Fruit fly (Drosophila melanogaster) whole organism, wandering third instar larva: ENCODE results near the gene IntS12.
A peak's percentile ranks its signal among the peaks of the same experiment; 100 is the strongest.

ENCODE experiments used
- Abd-B ChIP-seq: fragments of >200 bp; optimal IDR thresholded peaks from 2 replicates; lab custom pipeline; 2017; ENCODE audit warnings: missing biosample characterization, missing genetic modification characterization
- CG32264 ChIP-seq: fragments of 200-800 bp; sonication (Bioruptor generic); optimal IDR thresholded peaks from 2 replicates; lab custom pipeline; 2016; ENCODE audit warnings: missing biosample characterization, missing genetic modification characterization
- CG9705 ChIP-seq: fragments of 200-800 bp; sonication (Bioruptor generic); optimal IDR thresholded peaks from 2 replicates; lab custom pipeline; 2018; ENCODE audit warnings: missing biosample characterization, mild to moderate bottlenecking, missing genetic modification characterization
- CrebA ChIP-seq: fragments of 200-800 bp; sonication (Bioruptor generic); optimal IDR thresholded peaks from 2 replicates; lab custom pipeline; 2016; ENCODE audit warnings: missing biosample characterization, mild to moderate bottlenecking, missing genetic modification characterization, borderline replicate concordance
- Dfd ChIP-seq: fragments of >200 bp; optimal IDR thresholded peaks from 2 replicates; lab custom pipeline; 2017; ENCODE audit warnings: missing biosample characterization, missing genetic modification characterization
- Dif ChIP-seq: fragments of 200-275, 200-300 bp; sonication (Bioruptor generic); optimal IDR thresholded peaks from 2 replicates; lab custom pipeline; 2018; ENCODE audit warnings: missing biosample characterization, missing genetic modification characterization; ENCODE audit not compliant: partially characterized antibody
- HLH106 ChIP-seq: fragments of 200-800 bp; optimal IDR thresholded peaks from 3 replicates; lab custom pipeline; 2019; ENCODE audit warnings: missing biosample characterization, mild to moderate bottlenecking, missing genetic modification characterization, moderate library complexity
- Hr78 ChIP-seq: fragments of >200 bp; optimal IDR thresholded peaks from 2 replicates; lab custom pipeline; 2017; ENCODE audit warnings: missing biosample characterization, missing genetic modification characterization
- Hr83 ChIP-seq: fragments of 200-300 bp; sonication (Bioruptor generic); optimal IDR thresholded peaks from 2 replicates; lab custom pipeline; 2016; ENCODE audit warnings: missing biosample characterization, mild to moderate bottlenecking, missing genetic modification characterization, moderate library complexity; ENCODE audit not compliant: poor library complexity, severe bottlenecking
- Jra ChIP-seq: sonication (Bioruptor generic); optimal IDR thresholded peaks from 2 replicates; lab custom pipeline; 2016; ENCODE audit warnings: missing biosample characterization, missing genetic modification characterization
- Mio ChIP-seq: sonication (Bioruptor generic); optimal IDR thresholded peaks from 2 replicates; lab custom pipeline; 2016; ENCODE audit warnings: missing biosample characterization, missing genetic modification characterization
- Myc ChIP-seq: fragments of >200 bp; optimal IDR thresholded peaks from 2 replicates; lab custom pipeline; 2017
- N ChIP-seq: fragments of >200 bp; optimal IDR thresholded peaks from 2 replicates; lab custom pipeline; 2018; ENCODE audit warnings: missing biosample characterization, missing external identifiers, missing genetic modification characterization
- Rel ChIP-seq, 2 experiments: fragments of 200-800 bp; sonication (Bioruptor generic) in 1 of 2; optimal IDR thresholded peaks; 2 replicates in 1 of 2; 3 replicates in 1 of 2; lab custom pipeline; 2016 to 2019; ENCODE audit warnings: mild to moderate bottlenecking in 2 of 2, missing biosample characterization in 2 of 2, missing genetic modification characterization in 2 of 2, moderate library complexity in 1 of 2
- Sp1 ChIP-seq: fragments of 200-800 bp; sonication (Bioruptor generic); optimal IDR thresholded peaks from 3 replicates; lab custom pipeline; 2019; ENCODE audit warnings: missing biosample characterization, mild to moderate bottlenecking, missing genetic modification characterization, moderate library complexity
- Vsx2 ChIP-seq: fragments of 200-300, 225-300 bp; sonication (Bioruptor generic); optimal IDR thresholded peaks from 2 replicates; lab custom pipeline; 2018; ENCODE audit warnings: missing biosample characterization, missing genetic modification characterization; ENCODE audit not compliant: partially characterized antibody
- br ChIP-seq: fragments of 200-800 bp; sonication (Bioruptor generic); optimal IDR thresholded peaks from 2 replicates; lab custom pipeline; 2016; ENCODE audit warnings: missing biosample characterization, missing genetic modification characterization
- dl ChIP-seq, 2 experiments: fragments of 175-275, 200-275 bp in 1 of 2; fragments of 200-275 bp in 1 of 2; sonication (Bioruptor generic); optimal IDR thresholded peaks; lab custom pipeline; 2018; ENCODE audit warnings: mild to moderate bottlenecking in 2 of 2, missing biosample characterization in 2 of 2, missing genetic modification characterization in 2 of 2, moderate library complexity in 2 of 2; ENCODE audit not compliant: partially characterized antibody in 2 of 2, insufficient read depth in 1 of 2
- dmrt93B ChIP-seq: fragments of 200-800 bp; sonication (Bioruptor generic); optimal IDR thresholded peaks from 2 replicates; lab custom pipeline; 2018; ENCODE audit warnings: missing biosample characterization, mild to moderate bottlenecking, missing genetic modification characterization
- dsf ChIP-seq: sonication (Bioruptor generic); optimal IDR thresholded peaks from 2 replicates; lab custom pipeline; 2016; ENCODE audit warnings: missing biosample characterization, missing genetic modification characterization, borderline replicate concordance
- ey ChIP-seq: fragments of 200-800 bp; sonication (Bioruptor generic); optimal IDR thresholded peaks from 2 replicates; lab custom pipeline; 2016; ENCODE audit warnings: missing biosample characterization, missing genetic modification characterization
- foxo ChIP-seq, 2 experiments: fragments of 200-800 bp; sonication (Bioruptor generic); optimal IDR thresholded peaks; 2 replicates in 1 of 2; 3 replicates in 1 of 2; lab custom pipeline; 2016 to 2017; ENCODE audit warnings: missing biosample characterization in 2 of 2, missing genetic modification characterization in 2 of 2
- fru ChIP-seq: fragments of 200-800 bp; sonication (Bioruptor generic); optimal IDR thresholded peaks from 3 replicates; lab custom pipeline; 2016; ENCODE audit warnings: missing biosample characterization, mild to moderate bottlenecking, missing genetic modification characterization
- h ChIP-seq: fragments of 200-800 bp; sonication (Bioruptor generic); optimal IDR thresholded peaks from 3 replicates; lab custom pipeline; 2016; ENCODE audit warnings: missing biosample characterization, mild to moderate bottlenecking, missing genetic modification characterization
- jim ChIP-seq: fragments of 175-275, 200-325 bp; sonication (Bioruptor generic); optimal IDR thresholded peaks from 2 replicates; lab custom pipeline; 2016; ENCODE audit warnings: missing biosample characterization, mild to moderate bottlenecking, missing genetic modification characterization
- lola ChIP-seq: fragments of >200 bp; optimal IDR thresholded peaks from 2 replicates; lab custom pipeline; 2017; ENCODE audit warnings: missing biosample characterization, missing genetic modification characterization
- psq ChIP-seq: fragments of 200-800 bp; sonication (Bioruptor generic); optimal IDR thresholded peaks from 3 replicates; lab custom pipeline; 2017; ENCODE audit warnings: missing biosample characterization, mild to moderate bottlenecking, missing genetic modification characterization, moderate library complexity
- rgr ChIP-seq: fragments of 200-800 bp; sonication (Bioruptor generic); optimal IDR thresholded peaks from 3 replicates; lab custom pipeline; 2016; ENCODE audit warnings: missing biosample characterization, mild to moderate bottlenecking, missing genetic modification characterization
- sv ChIP-seq: fragments of 200-800 bp; sonication (Bioruptor generic); optimal IDR thresholded peaks from 3 replicates; lab custom pipeline; 2016; ENCODE audit warnings: missing biosample characterization, missing genetic modification characterization
- usp ChIP-seq: fragments of >200 bp; optimal IDR thresholded peaks from 2 replicates; lab custom pipeline; 2017; ENCODE audit warnings: missing biosample characterization, missing genetic modification characterization
- woc ChIP-seq: sonication (Bioruptor generic); optimal IDR thresholded peaks from 2 replicates; lab custom pipeline; 2016; ENCODE audit warnings: missing biosample characterization, mild to moderate bottlenecking, missing genetic modification characterization

The IntS12 gene

DNA sequence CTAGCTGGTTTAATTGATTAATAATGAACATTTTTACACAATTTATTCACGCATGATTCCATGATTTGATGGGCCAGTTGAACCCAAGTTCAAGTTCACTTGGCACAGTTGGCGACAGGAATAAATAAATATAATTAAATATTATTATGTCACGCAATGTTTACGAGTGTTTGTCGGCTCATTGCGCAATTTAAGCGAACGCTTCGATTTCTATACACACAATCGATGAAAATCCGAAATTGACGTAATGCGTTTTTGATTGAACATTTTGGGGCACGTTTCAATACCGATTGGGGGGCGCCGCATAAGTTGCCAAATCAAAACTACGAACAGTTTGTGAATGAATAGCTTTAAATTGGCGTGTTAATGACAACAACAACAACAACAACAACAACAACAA, 34.1 kb downstream of the IntS12 start:
- TF ChIP-seq psq (GFP tag; lab: Kevin White, UChicago), result no peak
- TF ChIP-seq Vsx2 (GFP tag; lab: Kevin White, UChicago), result no peak
- TF ChIP-seq CG9705 (GFP tag; lab: Kevin White, UChicago), result no peak

DNA sequence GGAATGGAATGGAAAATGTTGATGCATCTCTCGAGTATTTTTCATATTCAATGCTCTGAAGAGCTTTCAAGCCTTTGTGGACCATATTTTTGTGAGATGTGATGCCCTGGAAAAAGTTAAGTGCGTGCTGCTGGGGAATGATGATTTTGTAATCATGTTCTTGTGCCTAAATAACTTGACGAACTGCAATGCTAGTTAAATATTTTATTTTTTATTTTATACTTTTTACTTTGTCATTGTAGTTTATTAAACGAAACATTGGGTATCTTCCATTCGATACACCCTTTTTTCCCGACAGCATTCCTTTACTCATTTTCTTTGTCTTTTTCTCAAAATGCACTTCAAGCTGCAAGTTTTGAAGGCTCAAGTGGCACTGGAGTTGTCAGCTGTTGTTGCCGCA, 36.8 kb downstream of the IntS12 start:
- peak; percentile 30 for TF ChIP-seq rgr (GFP tag; lab: Kevin White, UChicago)
- no peak for TF ChIP-seq CG32264 (GFP tag; lab: Kevin White, UChicago)
- TF ChIP-seq dsf (GFP tag; lab: Kevin White, UChicago), result no peak
- TF ChIP-seq dmrt93B (GFP tag; lab: Kevin White, UChicago), result no peak
- TF ChIP-seq Dif (GFP tag; lab: Kevin White, UChicago), result no peak
- no peak for TF ChIP-seq Rel (GFP tag; optimal IDR thresholded peaks at IDR 0.05; lab: Kevin White, UChicago)
- TF ChIP-seq Rel (tag; optimal IDR thresholded peaks at IDR 0.05; lab: Kevin White, UChicago), result no peak
- no peak for TF ChIP-seq psq (GFP tag; lab: Kevin White, UChicago)
- TF ChIP-seq woc (GFP tag; lab: Kevin White, UChicago), result peak; percentile 4
- no peak for TF ChIP-seq dl (GFP tag; optimal IDR thresholded peaks at IDR 0.05; lab: Kevin White, UChicago; ENCODE audit: insufficient read depth in 1 of 2, partially characterized antibody in 2 of 2)
- no peak for TF ChIP-seq Vsx2 (GFP tag; lab: Kevin White, UChicago)
- TF ChIP-seq sv (GFP tag; lab: Kevin White, UChicago), result no peak
- no peak for TF ChIP-seq Abd-B (GFP tag; lab: Kevin White, UChicago)
- peak in 1 of 2 experiments; percentile 33 for TF ChIP-seq foxo (GFP tag; optimal IDR thresholded peaks at IDR 0.05; lab: Kevin White, UChicago)
- no peak for TF ChIP-seq Myc (lab: Kevin White, UChicago)
- TF ChIP-seq br (GFP tag; lab: Kevin White, UChicago), result no peak
- no peak for TF ChIP-seq h (GFP tag; lab: Kevin White, UChicago)
- no peak for TF ChIP-seq usp (GFP tag; lab: Kevin White, UChicago)
- no peak for TF ChIP-seq CrebA
- no peak for TF ChIP-seq N

DNA sequence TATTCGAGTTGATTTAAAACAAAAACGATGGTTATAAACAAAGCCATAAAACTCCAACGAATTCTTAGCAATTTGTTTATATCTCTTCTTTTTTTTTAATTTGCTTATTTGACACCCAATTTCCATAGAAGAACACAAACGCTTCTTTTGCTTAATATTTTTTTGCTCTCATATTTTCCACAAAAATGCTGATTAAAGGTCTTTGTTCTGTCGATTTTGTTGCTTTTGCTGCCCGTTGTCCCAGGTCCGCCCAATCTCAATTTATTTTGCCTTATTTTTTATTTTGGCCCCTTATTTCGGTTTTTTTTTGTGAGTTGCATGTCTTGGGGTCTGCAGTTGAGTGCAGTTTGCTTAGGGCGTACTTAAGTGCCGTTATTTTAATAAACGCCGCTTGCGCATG, 42.9 kb downstream of the IntS12 start:
- TF ChIP-seq ey (GFP tag; lab: Kevin White, UChicago), result no peak
- TF ChIP-seq Sp1 (GFP tag; lab: Kevin White, UChicago), result no peak
- TF ChIP-seq Hr83, result no peak
- no peak for TF ChIP-seq h (GFP tag; lab: Kevin White, UChicago)
- no peak for TF ChIP-seq fru (GFP tag; lab: Kevin White, UChicago)
- no peak for TF ChIP-seq br (GFP tag; lab: Kevin White, UChicago)
- TF ChIP-seq Dfd (GFP tag; lab: Kevin White, UChicago), result no peak
- TF ChIP-seq lola (GFP tag; lab: Kevin White, UChicago), result no peak
- no peak for TF ChIP-seq Hr78 (GFP tag; lab: Kevin White, UChicago)
- no peak for TF ChIP-seq Jra (GFP tag; lab: Kevin White, UChicago)

DNA sequence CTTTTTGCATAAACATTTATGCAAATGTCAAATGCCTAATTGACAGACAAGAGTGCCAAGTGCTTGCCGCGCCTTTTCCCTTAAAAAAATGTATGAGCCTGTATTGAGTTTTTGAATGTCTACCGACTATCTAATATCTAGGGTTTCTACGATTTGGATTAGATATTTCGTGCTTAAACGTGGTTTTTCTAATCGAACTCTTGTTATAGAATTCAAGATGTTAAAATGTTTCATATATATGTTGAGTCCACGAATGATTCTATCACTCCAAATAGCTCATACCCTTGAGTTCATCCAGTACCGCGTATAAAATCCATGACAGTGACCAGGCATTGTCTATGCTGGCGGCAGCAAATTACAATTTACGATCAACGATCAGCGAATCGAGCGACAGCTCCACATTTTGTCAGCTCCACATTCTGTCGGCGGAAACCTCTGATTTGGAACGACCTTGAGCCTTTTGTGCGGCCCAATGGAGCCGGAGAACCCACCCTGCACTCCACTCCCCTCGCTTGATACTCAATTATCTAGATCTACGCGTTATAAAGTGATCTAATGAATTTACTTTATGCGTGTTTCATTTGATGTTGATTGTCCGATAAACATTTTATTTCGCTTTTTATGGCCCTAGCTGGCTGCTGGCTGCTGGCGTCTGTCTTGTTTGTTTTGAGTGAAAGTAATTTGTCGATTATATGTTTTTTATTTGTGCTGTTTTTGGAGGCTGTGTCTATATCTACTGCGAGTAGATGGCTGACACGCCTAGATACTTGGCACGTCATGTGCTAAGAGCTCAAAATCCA, 43.7 kb downstream of the IntS12 start:
- TF ChIP-seq dl (GFP tag; optimal IDR thresholded peaks at IDR 0.05; lab: Kevin White, UChicago; ENCODE audit: insufficient read depth in 1 of 2, partially characterized antibody in 2 of 2) (no peak), usp (GFP tag; lab: Kevin White, UChicago) (no peak), CG9705 (GFP tag; lab: Kevin White, UChicago) (no peak), Mio (GFP tag; lab: Kevin White, UChicago) (no peak), Dfd (GFP tag; lab: Kevin White, UChicago) (no peak)

- TF ChIP-seq Jra (GFP tag; lab: Kevin White, UChicago), result no peak
- no peak for TF ChIP-seq Sp1 (GFP tag; lab: Kevin White, UChicago)
- TF ChIP-seq rgr (GFP tag; lab: Kevin White, UChicago), result no peak
- TF ChIP-seq Abd-B (GFP tag; lab: Kevin White, UChicago), result no peak
- TF ChIP-seq HLH106 (tag; lab: Kevin White, UChicago), result no peak
- no peak for TF ChIP-seq N
- no peak for TF ChIP-seq dmrt93B (GFP tag; lab: Kevin White, UChicago)
- TF ChIP-seq jim (GFP tag; lab: Kevin White, UChicago), result no peak
- no peak for TF ChIP-seq foxo (GFP tag; optimal IDR thresholded peaks at IDR 0.05; lab: Kevin White, UChicago)
- no peak for TF ChIP-seq psq (GFP tag; lab: Kevin White, UChicago)
- TF ChIP-seq br (GFP tag; lab: Kevin White, UChicago), result no peak
Measured at dm6 chr3R:26908750-26909149, 45.6 kb downstream of the IntS12 start.
